Worm (Caenorhabditis elegans) whole organism, L4/young adult: Measurements from ENCODE around the gene F18G5.1.

Experiments used
- W03F9.2 ChIP-seq: fragments of 150-350 bp; optimal IDR thresholded peaks from 2 replicates; lab custom pipeline; 2014; ENCODE audit warnings: missing biosample characterization, missing genetic modification characterization
- dao-5 ChIP-seq: sonication (generic microtip); optimal IDR thresholded peaks from 2 replicates; lab custom pipeline; 2016; ENCODE audit warnings: missing genotype, missing genetic modification characterization, moderate library complexity, missing compliant biosample characterization
- him-1 ChIP-seq: sonication (generic microtip); optimal IDR thresholded peaks from 2 replicates; lab custom pipeline; 2016; ENCODE audit warnings: missing genotype, missing genetic modification reagents, missing genetic modification characterization, missing compliant biosample characterization

- TF ChIP-seq W03F9.2 (tag; lab: Kevin White, UChicago), result no peak
- no peak for TF ChIP-seq dao-5 (tag; lab: Kevin White, UChicago)
- TF ChIP-seq him-1 (tag; lab: Kevin White, UChicago), result no peak
Measured at ce11 chrX:9303422-9303821, 43.8 kb downstream of the F18G5.1 start, which contains the start of gene tmc-2.
